Fruit fly (Drosophila melanogaster) S2 (cell line): ENCODE measurements around the gene CG7110.

Experiments
- CG8478 ChIP-seq: fragments of >200 bp; optimal IDR thresholded peaks from 2 replicates; lab custom pipeline; 2018
- CTCF ChIP-seq, 2 experiments: fragments of >200 bp; optimal IDR thresholded peaks; 2 replicates each; lab custom pipeline; 2018

DNA sequence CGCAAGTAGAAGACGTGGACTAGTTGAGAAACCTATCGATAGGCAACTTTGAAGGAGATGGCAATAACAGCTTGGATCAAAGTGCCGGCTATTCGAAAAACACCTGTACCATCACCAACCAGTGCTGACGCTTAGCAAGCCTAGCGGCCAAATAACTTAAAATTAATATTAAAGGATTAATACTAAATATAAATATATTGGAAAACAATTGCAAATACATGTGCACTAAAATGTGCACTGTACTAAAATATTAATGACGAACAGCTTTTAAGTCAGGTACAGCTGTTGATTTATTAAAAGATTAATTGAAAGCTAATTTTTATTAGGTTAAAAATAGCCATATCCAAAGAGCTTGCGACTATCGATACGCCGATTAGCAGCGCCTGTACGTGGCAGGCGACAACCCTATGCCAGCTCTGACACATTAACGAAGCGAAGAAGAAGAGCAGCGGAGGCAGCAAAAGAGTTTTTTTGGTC, 20.3 kb upstream of the CG7110 start, which contains the start of the genes CG9302 and beta'COP:
- TF ChIP-seq CG8478 (no peak), CTCF (optimal IDR thresholded peaks at IDR 0.05; lab: Kevin White, UChicago) (no peak)
